Worm (Caenorhabditis elegans): Measurements from ENCODE around the gene flr-4.

ce11 chrX:15092775-15093386 lies 3.7 kb downstream of the flr-4 start:
- no peak for TF ChIP-seq B0310.2 (tag; optimal IDR thresholded peaks at IDR 0.05)
- TF ChIP-seq pes-1 (GFP tag; IDR thresholded peaks at IDR 0.05): no peak
- no peak for TF ChIP-seq flt-1 (GFP tag; IDR thresholded peaks at IDR 0.05)
- TF ChIP-seq F13C5.2 (tag; optimal IDR thresholded peaks at IDR 0.05): no peak
- no peak for TF ChIP-seq tbx-37 (GFP tag; conservative IDR thresholded peaks at IDR 0.05)
- no peak for TF ChIP-seq ama-1 (optimal IDR thresholded peaks at IDR 0.05)
- TF ChIP-seq tra-4 (tag; optimal IDR thresholded peaks at IDR 0.05): no peak
